Worm (Caenorhabditis elegans): ENCODE data around the gene Y38E10A.34.

DNA sequence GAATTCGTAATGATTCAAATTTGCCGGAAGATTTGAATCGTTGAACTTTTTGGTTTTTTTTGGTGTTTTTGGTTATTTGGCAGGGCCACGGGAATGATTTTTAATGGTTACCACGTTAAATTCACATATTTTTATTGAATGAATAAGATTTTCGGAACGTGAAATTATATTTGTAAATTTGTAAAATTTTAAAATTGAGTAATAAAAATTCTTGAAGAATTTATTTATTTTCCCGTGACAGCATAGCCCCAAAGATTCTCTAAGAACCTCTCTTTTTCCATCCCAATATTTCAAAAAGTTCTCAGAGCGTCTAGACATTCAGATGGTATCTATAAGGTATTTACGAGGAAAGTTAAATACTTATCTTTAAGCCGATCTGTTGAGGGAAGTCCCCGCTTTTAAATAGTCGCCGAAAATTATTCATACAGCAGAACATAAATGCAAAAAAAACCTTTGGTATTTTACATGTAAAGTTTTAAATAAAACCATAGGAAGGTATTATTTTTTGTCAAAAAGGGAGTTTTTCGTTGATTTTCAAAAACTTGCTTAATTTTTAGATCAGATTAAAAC, 3.8 kb downstream of the Y38E10A.34 start, which contains the start of gene Y38E10A.17:
- TF ChIP-seq W03F9.2 (tag; optimal IDR thresholded peaks at IDR 0.05) = no peak
- no peak for TF ChIP-seq dao-5 (tag; optimal IDR thresholded peaks at IDR 0.05)
- no peak for TF ChIP-seq him-1 (tag; optimal IDR thresholded peaks at IDR 0.05)
